Worm (Caenorhabditis elegans) whole organism, mixed stage, embryonic: Measurements from ENCODE around the gene C17F4.2.
"Not testable (repeated sequence)": the region's sequence is repeated elsewhere in the genome, so short reads cannot be mapped to it uniquely, and the experiment has no call there.

ENCODE experiments used
- M03D4.4 ChIP-seq: sonication (generic microtip); optimal IDR thresholded peaks from 2 replicates; lab custom pipeline; 2017; ENCODE audit warnings: mild to moderate bottlenecking, missing genetic modification characterization, missing compliant biosample characterization
- bed-3 ChIP-seq: fragments of 200-800 bp; sonication (Bioruptor generic); optimal IDR thresholded peaks from 3 replicates; lab custom pipeline; 2018; ENCODE audit warnings: mild to moderate bottlenecking, missing genetic modification characterization, moderate library complexity, missing compliant biosample characterization
- ceh-39 ChIP-seq: fragments of 150-350 bp; optimal IDR thresholded peaks from 2 replicates; lab custom pipeline; 2014; ENCODE audit warnings: missing biosample characterization, missing genetic modification characterization
- ceh-43 ChIP-seq: fragments of 200-800 bp; sonication (Bioruptor generic); optimal IDR thresholded peaks from 2 replicates; lab custom pipeline; 2018; ENCODE audit warnings: mild to moderate bottlenecking, missing genetic modification characterization, moderate library complexity, missing compliant biosample characterization
- ceh-83 ChIP-seq: fragments of 200-800 bp; sonication (Bioruptor generic); optimal IDR thresholded peaks from 2 replicates; lab custom pipeline; 2018; ENCODE audit warnings: mild to moderate bottlenecking, missing genetic modification characterization, missing compliant biosample characterization
- ces-1 ChIP-seq: fragments of 150-350 bp; optimal IDR thresholded peaks from 2 replicates; lab custom pipeline; 2014; ENCODE audit warnings: missing biosample characterization, missing genetic modification reagents, missing genetic modification characterization
- cnd-1 ChIP-seq: fragments of 200-800 bp; sonication (Bioruptor generic); optimal IDR thresholded peaks from 2 replicates; lab custom pipeline; 2018; ENCODE audit warnings: mild to moderate bottlenecking, missing genetic modification characterization, missing compliant biosample characterization
- drap-1 ChIP-seq: fragments of 200-800 bp; sonication (Bioruptor generic); optimal IDR thresholded peaks from 3 replicates; lab custom pipeline; 2018; ENCODE audit warnings: mild to moderate bottlenecking, missing genetic modification characterization, missing compliant biosample characterization
- elt-1 ChIP-seq: sonication (generic microtip); optimal IDR thresholded peaks from 2 replicates; lab custom pipeline; 2017; ENCODE audit warnings: missing genetic modification characterization, mild to moderate bottlenecking, missing compliant biosample characterization, antibody characterized with exemption, moderate library complexity, borderline replicate concordance; ENCODE audit not compliant: insufficient read depth
- elt-3 ChIP-seq: fragments of 150-350 bp; optimal IDR thresholded peaks from 2 replicates; lab custom pipeline; 2014; ENCODE audit warnings: missing biosample characterization, missing genetic modification characterization
- flh-1 ChIP-seq: fragments of 200-800 bp; sonication (Bioruptor generic); optimal IDR thresholded peaks from 2 replicates; lab custom pipeline; 2018; ENCODE audit warnings: mild to moderate bottlenecking, missing genetic modification characterization, moderate library complexity, missing compliant biosample characterization
- ham-2 ChIP-seq: fragments of 200-800 bp; sonication (Bioruptor generic); optimal IDR thresholded peaks from 2 replicates; lab custom pipeline; 2018; ENCODE audit warnings: mild to moderate bottlenecking, missing genetic modification characterization, missing compliant biosample characterization
- hlh-1 ChIP-seq: fragments of 150-350 bp; optimal IDR thresholded peaks from 2 replicates; lab custom pipeline; 2014; ENCODE audit warnings: missing biosample characterization, missing genetic modification reagents, missing genetic modification characterization
- lin-32 ChIP-seq: fragments of 200-800 bp; sonication (Bioruptor generic); optimal IDR thresholded peaks from 2 replicates; lab custom pipeline; 2018; ENCODE audit warnings: mild to moderate bottlenecking, missing genetic modification characterization, missing compliant biosample characterization
- lsy-2 ChIP-seq: fragments of 150-350 bp; optimal IDR thresholded peaks from 2 replicates; lab custom pipeline; 2014; ENCODE audit warnings: missing biosample characterization, missing genetic modification characterization
- mab-5 ChIP-seq: fragments of 150-350 bp; optimal IDR thresholded peaks from 2 replicates; lab custom pipeline; 2014; ENCODE audit warnings: missing biosample characterization, missing genetic modification characterization
- mep-1 ChIP-seq: fragments of 150-350 bp; optimal IDR thresholded peaks from 2 replicates; lab custom pipeline; 2017; ENCODE audit warnings: missing biosample characterization, missing genetic modification reagents, missing genetic modification characterization, inconsistent platforms
- mls-2 ChIP-seq: sonication (generic microtip); optimal IDR thresholded peaks from 2 replicates; lab custom pipeline; 2016; ENCODE audit warnings: mild to moderate bottlenecking, missing genetic modification characterization, moderate library complexity, missing compliant biosample characterization
- nhr-12 ChIP-seq: fragments of 150-350 bp; optimal IDR thresholded peaks from 2 replicates; lab custom pipeline; 2014; ENCODE audit warnings: missing biosample characterization, missing genetic modification characterization
- nhr-2 ChIP-seq: fragments of 150-350 bp; optimal IDR thresholded peaks from 2 replicates; lab custom pipeline; 2014; ENCODE audit warnings: missing biosample characterization, missing genetic modification characterization
- nhr-237 ChIP-seq: fragments of 150-350 bp; optimal IDR thresholded peaks from 2 replicates; lab custom pipeline; 2014; ENCODE audit warnings: missing biosample characterization, missing genetic modification characterization
- nhr-76 ChIP-seq: sonication (generic microtip); optimal IDR thresholded peaks from 2 replicates; lab custom pipeline; 2017; ENCODE audit warnings: missing biosample characterization, missing genetic modification characterization
- pha-4 ChIP-seq: fragments of 150-350 bp; optimal IDR thresholded peaks from 2 replicates; lab custom pipeline; 2018; ENCODE audit warnings: missing biosample characterization, missing genetic modification reagents, missing genetic modification characterization
- snpc-4 ChIP-seq: fragments of 150-350 bp; optimal IDR thresholded peaks from 2 replicates; lab custom pipeline; 2014; ENCODE audit warnings: missing biosample characterization, missing genetic modification characterization
- sptf-1 ChIP-seq: sonication (generic microtip); optimal IDR thresholded peaks from 2 replicates; lab custom pipeline; 2017; ENCODE audit warnings: mild to moderate bottlenecking, missing genetic modification characterization, moderate library complexity, missing compliant biosample characterization
- tbx-8 ChIP-seq: fragments of 200-800 bp; sonication (Bioruptor generic); optimal IDR thresholded peaks from 2 replicates; lab custom pipeline; 2018; ENCODE audit warnings: mild to moderate bottlenecking, missing genetic modification characterization, moderate library complexity, missing compliant biosample characterization
- unc-120 ChIP-seq: sonication (generic microtip); optimal IDR thresholded peaks from 2 replicates; lab custom pipeline; 2017; ENCODE audit warnings: missing genetic modification characterization, missing compliant biosample characterization; ENCODE audit not compliant: poor library complexity, severe bottlenecking
- unc-39 ChIP-seq: fragments of 150-350 bp; optimal IDR thresholded peaks from 2 replicates; lab custom pipeline; 2014; ENCODE audit warnings: missing biosample characterization, missing genetic modification characterization
- unc-62 ChIP-seq: fragments of 150-350 bp; optimal IDR thresholded peaks from 2 replicates; lab custom pipeline; 2014; ENCODE audit warnings: missing biosample characterization, missing genetic modification reagents, missing genetic modification characterization
- zip-8 ChIP-seq: fragments of 150-350 bp; optimal IDR thresholded peaks from 2 replicates; lab custom pipeline; 2014; ENCODE audit warnings: missing biosample characterization, missing genetic modification characterization
- ztf-11 ChIP-seq: fragments of 150-350 bp; optimal IDR thresholded peaks from 2 replicates; lab custom pipeline; 2014; ENCODE audit warnings: missing biosample characterization, missing genetic modification characterization

C17F4.2 gene

ce11 chrII:3282353-3282752, 33.9 kb downstream of the C17F4.2 start, which contains the start of gene nep-13:
nep-13 (plus strand) TSS chrII:3282653.
- TF ChIP-seq bed-3 (GFP tag; lab: Kevin White, UChicago): no peak
- no peak for TF ChIP-seq unc-39 (tag; lab: Kevin White, UChicago)
- no peak for TF ChIP-seq tbx-8 (GFP tag; lab: Kevin White, UChicago)
- no peak for TF ChIP-seq M03D4.4
- TF ChIP-seq flh-1 (GFP tag; lab: Kevin White, UChicago): no peak
- no peak for TF ChIP-seq zip-8 (tag; lab: Kevin White, UChicago)
- no peak for TF ChIP-seq hlh-1

ce11 chrII:3284558-3284957, 36.1 kb downstream of the C17F4.2 start, which contains the start of gene scl-15:
scl-15 (minus strand) TSS chrII:3284658.
- no peak for TF ChIP-seq ces-1 (GFP tag; lab: Kevin White, UChicago)
- no peak for TF ChIP-seq ceh-43 (GFP tag; lab: Kevin White, UChicago)
- TF ChIP-seq lin-32: no peak
- TF ChIP-seq ztf-11 (tag; lab: Kevin White, UChicago): no peak
- no peak for TF ChIP-seq mab-5 (tag; lab: Kevin White, UChicago)
- TF ChIP-seq flh-1 (GFP tag; lab: Kevin White, UChicago): no peak
- no peak for TF ChIP-seq mls-2 (tag; lab: Kevin White, UChicago)
- no peak for TF ChIP-seq elt-3 (tag; lab: Kevin White, UChicago)
- TF ChIP-seq drap-1 (GFP tag; lab: Kevin White, UChicago): no peak
- no peak for TF ChIP-seq nhr-12 (tag; lab: Kevin White, UChicago)
- no peak for TF ChIP-seq nhr-76 (tag; lab: Kevin White, UChicago)
- TF ChIP-seq snpc-4 (tag; lab: Kevin White, UChicago): no peak
- no peak for TF ChIP-seq ceh-83 (GFP tag; lab: Kevin White, UChicago)
- no peak for TF ChIP-seq elt-1
- TF ChIP-seq lsy-2: no peak
- TF ChIP-seq sptf-1 (tag; lab: Kevin White, UChicago): no peak
- no peak for TF ChIP-seq nhr-2 (tag; lab: Kevin White, UChicago)
- TF ChIP-seq ceh-39 (tag; lab: Kevin White, UChicago): no peak
- no peak for TF ChIP-seq hlh-1
- TF ChIP-seq ham-2 (GFP tag; lab: Kevin White, UChicago): no peak

ce11 chrII:3287073-3287472, 38.6 kb downstream of the C17F4.2 start, which contains the start of gene sri-63:
sri-63 (plus strand) TSS chrII:3287373.
- TF ChIP-seq nhr-2 (tag; lab: Kevin White, UChicago): no peak
- TF ChIP-seq, all 35 proteins: peak for 0

- TF ChIP-seq pha-4 (tag; lab: Kevin White, UChicago); mab-5 (tag; lab: Kevin White, UChicago); unc-62: not testable (repeated sequence)
These were observed 42.1 kb downstream of the C17F4.2 start, which contains the start of gene F39E9.14 for ce11 chrII:3290544-3290943. F39E9.14 (minus strand) TSS chrII:3290644.

ce11 chrII:3295193-3295592, 46.7 kb downstream of the C17F4.2 start, which contains the start of gene btb-17:
btb-17 (plus strand) TSS chrII:3295405.
- TF ChIP-seq unc-39 (tag; lab: Kevin White, UChicago): no peak
- no peak for TF ChIP-seq nhr-237 (tag; lab: Kevin White, UChicago)
- no peak for TF ChIP-seq snpc-4 (tag; lab: Kevin White, UChicago)
- TF ChIP-seq ceh-83 (GFP tag; lab: Kevin White, UChicago): no peak
- no peak for TF ChIP-seq unc-120 (tag; lab: Kevin White, UChicago)
- TF ChIP-seq cnd-1 (tag; lab: Kevin White, UChicago): no peak
- no peak for TF ChIP-seq bed-3 (GFP tag; lab: Kevin White, UChicago)
- TF ChIP-seq lsy-2: no peak
- no peak for TF ChIP-seq elt-3 (tag; lab: Kevin White, UChicago)
- no peak for TF ChIP-seq ceh-39 (tag; lab: Kevin White, UChicago)
- no peak for TF ChIP-seq elt-1
- TF ChIP-seq mab-5 (tag; lab: Kevin White, UChicago): no peak
- no peak for TF ChIP-seq mep-1 (tag; lab: Kevin White, UChicago)
- TF ChIP-seq, all 35 proteins: peak for 0
